Worm (Caenorhabditis elegans) whole organism, L3 larva: ENCODE results near the gene Y49F6A.12.

Source experiments
- R02D3.7 ChIP-seq: fragments of 150-350 bp; optimal IDR thresholded peaks from 2 replicates; lab custom pipeline; 2014; ENCODE audit warnings: missing biosample characterization, missing genetic modification characterization
- aly-2 ChIP-seq: fragments of 150-350 bp; optimal IDR thresholded peaks from 2 replicates; lab custom pipeline; 2014; ENCODE audit warnings: missing biosample characterization, missing genetic modification characterization
- ceh-16 ChIP-seq: sonication (generic microtip); optimal IDR thresholded peaks from 2 replicates; lab custom pipeline; 2017; ENCODE audit warnings: missing biosample characterization, missing genetic modification characterization
- ceh-82 ChIP-seq: fragments of 150-350 bp; optimal IDR thresholded peaks from 2 replicates; lab custom pipeline; 2014; ENCODE audit warnings: missing biosample characterization, missing genetic modification characterization
- daf-12 ChIP-seq: fragments of 150-350 bp; optimal IDR thresholded peaks from 2 replicates; lab custom pipeline; 2014; ENCODE audit warnings: missing biosample characterization, missing genetic modification reagents, missing genetic modification characterization
- egl-27 ChIP-seq: sonication (generic microtip); optimal IDR thresholded peaks from 4 replicates; lab custom pipeline; 2017; ENCODE audit warnings: missing biosample characterization, missing genetic modification reagents, missing genetic modification characterization
- egl-5 ChIP-seq: fragments of 150-350 bp; optimal IDR thresholded peaks from 2 replicates; lab custom pipeline; 2017; ENCODE audit warnings: missing biosample characterization, missing genetic modification reagents, missing genetic modification characterization, inconsistent platforms
- elt-2 ChIP-seq: sonication (generic microtip); optimal IDR thresholded peaks from 2 replicates; lab custom pipeline; 2016; ENCODE audit warnings: missing genetic modification reagents, mild to moderate bottlenecking, missing genetic modification characterization, missing compliant biosample characterization
- fkh-10 ChIP-seq: sonication (generic microtip); optimal IDR thresholded peaks from 2 replicates; lab custom pipeline; 2017; ENCODE audit warnings: missing biosample characterization, missing genetic modification reagents, missing genetic modification characterization
- fos-1 ChIP-seq: fragments of 150-350 bp; optimal IDR thresholded peaks from 2 replicates; lab custom pipeline; 2014; ENCODE audit warnings: missing biosample characterization, missing genetic modification characterization
- hmg-11 ChIP-seq: sonication (generic microtip); optimal IDR thresholded peaks from 2 replicates; lab custom pipeline; 2016; ENCODE audit warnings: missing genetic modification characterization, missing compliant biosample characterization
- lin-15B ChIP-seq: fragments of 150-350 bp; optimal IDR thresholded peaks from 2 replicates; lab custom pipeline; 2014; ENCODE audit warnings: missing biosample characterization, missing genetic modification characterization
- lin-39 ChIP-seq: fragments of 150-350 bp; optimal IDR thresholded peaks from 2 replicates; lab custom pipeline; 2018; ENCODE audit warnings: missing biosample characterization, missing genetic modification reagents, missing genetic modification characterization
- mml-1 ChIP-seq: fragments of 150-350 bp; sonication (generic microtip); optimal IDR thresholded peaks from 3 replicates; lab custom pipeline; 2014; ENCODE audit warnings: missing biosample characterization, missing genetic modification characterization
- nfya-1 ChIP-seq: sonication (generic microtip); optimal IDR thresholded peaks from 2 replicates; lab custom pipeline; 2017; ENCODE audit warnings: missing genetic modification characterization, mild to moderate bottlenecking, missing compliant biosample characterization, antibody characterized with exemption, moderate library complexity; ENCODE audit not compliant: insufficient read depth
- nhr-11 ChIP-seq: fragments of 150-350 bp; optimal IDR thresholded peaks from 2 replicates; lab custom pipeline; 2014; ENCODE audit warnings: missing biosample characterization, missing genetic modification characterization
- nhr-12 ChIP-seq: fragments of 150-350 bp; optimal IDR thresholded peaks from 2 replicates; lab custom pipeline; 2014; ENCODE audit warnings: missing biosample characterization, missing genetic modification characterization
- nhr-23 ChIP-seq: fragments of 150-350 bp; optimal IDR thresholded peaks from 2 replicates; lab custom pipeline; 2014; ENCODE audit warnings: missing biosample characterization, missing genetic modification reagents, missing genetic modification characterization
- nhr-237 ChIP-seq: fragments of 150-350 bp; optimal IDR thresholded peaks from 2 replicates; lab custom pipeline; 2014; ENCODE audit warnings: missing biosample characterization, missing genetic modification characterization
- nhr-25 ChIP-seq: sonication (generic microtip); optimal IDR thresholded peaks from 2 replicates; lab custom pipeline; 2017; ENCODE audit warnings: missing biosample characterization, missing genetic modification characterization
- nhr-28 ChIP-seq: fragments of 150-350 bp; optimal IDR thresholded peaks from 2 replicates; lab custom pipeline; 2014; ENCODE audit warnings: missing biosample characterization, missing genetic modification characterization
- nhr-43 ChIP-seq: sonication (generic microtip); optimal IDR thresholded peaks from 2 replicates; lab custom pipeline; 2016; ENCODE audit warnings: mild to moderate bottlenecking, missing genetic modification characterization, missing compliant biosample characterization; ENCODE audit not compliant: poor library complexity, severe bottlenecking
- nhr-76 ChIP-seq: fragments of 150-350 bp; sonication (generic microtip); optimal IDR thresholded peaks from 5 replicates; lab custom pipeline; 2014; ENCODE audit warnings: missing biosample characterization, missing genetic modification characterization
- pha-4 ChIP-seq: fragments of 150-350 bp; optimal IDR thresholded peaks from 2 replicates; lab custom pipeline; 2014; ENCODE audit warnings: missing biosample characterization, missing genetic modification reagents, missing genetic modification characterization
- pqm-1 ChIP-seq: fragments of 150-350 bp; optimal IDR thresholded peaks from 2 replicates; lab custom pipeline; 2017; ENCODE audit warnings: missing biosample characterization, missing genetic modification characterization, inconsistent platforms
- sea-2 ChIP-seq: fragments of 150-350 bp; sonication (generic microtip); optimal IDR thresholded peaks from 4 replicates; lab custom pipeline; 2014; ENCODE audit warnings: missing biosample characterization, missing genetic modification reagents, missing genetic modification characterization
- skn-1 ChIP-seq: fragments of 150-350 bp; optimal IDR thresholded peaks from 2 replicates; lab custom pipeline; 2014; ENCODE audit warnings: missing biosample characterization, missing genetic modification characterization
- unc-62 ChIP-seq: fragments of 150-350 bp; sonication (generic microtip); optimal IDR thresholded peaks from 4 replicates; lab custom pipeline; 2014; ENCODE audit warnings: missing biosample characterization, missing genetic modification reagents, missing genetic modification characterization
- zag-1 ChIP-seq: fragments of 150-350 bp; optimal IDR thresholded peaks from 2 replicates; lab custom pipeline; 2014; ENCODE audit warnings: missing biosample characterization, missing genetic modification characterization
- ztf-11 ChIP-seq: fragments of 150-350 bp; optimal IDR thresholded peaks from 2 replicates; lab custom pipeline; 2014; ENCODE audit warnings: missing biosample characterization, missing genetic modification characterization

The Y49F6A.12 gene

DNA sequence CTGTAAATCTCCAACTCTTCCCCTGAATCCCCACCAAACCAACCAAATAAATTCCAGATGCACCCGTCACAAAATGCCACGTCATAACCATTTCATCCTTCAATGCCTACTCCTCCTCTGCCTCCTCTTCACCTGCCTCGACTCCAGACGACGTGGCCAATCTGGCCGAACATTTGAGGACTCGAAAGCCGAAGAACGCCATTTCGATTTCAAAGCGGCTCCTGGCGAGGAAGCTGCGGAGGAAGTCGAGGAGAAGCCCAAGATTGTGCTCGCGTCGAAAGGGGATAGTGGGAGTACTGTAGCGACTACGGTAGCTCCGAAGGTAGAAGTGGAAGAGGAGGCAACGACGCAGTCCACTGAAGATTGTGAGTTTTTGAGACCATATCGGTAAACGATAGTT is 38.0 kb upstream of the Y49F6A.12 start, which contains the start of gene lgc-45:
TSS of gene lgc-45 (plus strand) at position 56 of the 400 bp plus-strand sequence.
- TF ChIP-seq pha-4 (tag; lab: Kevin White, UChicago) (no peak), nhr-237 (tag; lab: Kevin White, UChicago) (no peak), nhr-43 (tag; lab: Kevin White, UChicago) (no peak), ceh-82 (tag; lab: Kevin White, UChicago) (no peak), daf-12 (no peak), aly-2 (tag; lab: Kevin White, UChicago) (no peak)

DNA sequence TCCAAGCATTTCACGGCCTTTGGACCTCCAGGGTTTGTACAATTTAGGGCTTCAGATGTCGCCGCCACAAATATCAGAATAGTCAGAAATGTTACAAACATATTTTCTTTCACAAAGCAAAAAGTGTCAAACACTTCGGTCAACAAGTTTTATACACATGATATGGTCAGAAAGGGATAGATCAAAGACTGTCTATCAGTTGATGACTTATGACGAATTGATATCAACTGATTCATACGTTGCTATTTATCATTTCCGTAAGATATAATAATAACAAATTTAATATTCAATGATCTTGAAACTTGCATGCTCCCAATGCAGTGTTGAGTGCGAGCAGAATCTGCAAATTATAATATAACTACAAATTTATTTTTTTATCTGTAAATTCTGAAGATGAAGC is 34.8 kb upstream of the Y49F6A.12 start, which contains the start of gene W10G11.1:
TSS of gene W10G11.1 (minus strand) at position 101 of the 400 bp plus-strand sequence.
- TF ChIP-seq elt-2 (tag; lab: Kevin White, UChicago): no peak
- TF ChIP-seq nhr-12: no peak

DNA sequence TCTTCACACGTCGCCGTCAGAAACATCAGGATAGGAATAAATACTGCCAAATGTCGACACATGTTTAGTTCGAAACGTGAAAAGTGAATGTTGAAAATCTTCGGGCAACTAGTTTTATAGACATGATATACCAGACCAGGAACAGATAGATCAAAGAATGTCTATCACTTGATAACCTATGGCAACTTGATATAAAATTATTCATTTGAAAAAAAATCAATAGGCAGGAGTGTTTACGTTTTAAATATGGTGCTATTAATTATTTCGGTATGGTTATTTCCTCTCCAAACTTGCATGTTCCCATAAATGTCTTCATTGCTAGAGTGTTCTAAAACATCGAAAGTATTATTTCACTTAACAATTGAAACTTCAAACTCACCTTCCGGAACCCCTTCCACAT is 33.9 kb upstream of the Y49F6A.12 start, which contains the start of gene W10G11.2:
TSS of gene W10G11.2 (minus strand) at position 101 of the 400 bp plus-strand sequence.
- no peak for TF ChIP-seq aly-2 (tag; lab: Kevin White, UChicago)
- TF ChIP-seq nhr-11 (tag; lab: Kevin White, UChicago): no peak
- TF ChIP-seq nhr-25: no peak
- no peak for TF ChIP-seq nhr-23 (tag; lab: Kevin White, UChicago)
- no peak for TF ChIP-seq sea-2 (GFP tag; lab: Kevin White, UChicago)
- TF ChIP-seq egl-5 (tag; lab: Kevin White, UChicago): no peak

DNA sequence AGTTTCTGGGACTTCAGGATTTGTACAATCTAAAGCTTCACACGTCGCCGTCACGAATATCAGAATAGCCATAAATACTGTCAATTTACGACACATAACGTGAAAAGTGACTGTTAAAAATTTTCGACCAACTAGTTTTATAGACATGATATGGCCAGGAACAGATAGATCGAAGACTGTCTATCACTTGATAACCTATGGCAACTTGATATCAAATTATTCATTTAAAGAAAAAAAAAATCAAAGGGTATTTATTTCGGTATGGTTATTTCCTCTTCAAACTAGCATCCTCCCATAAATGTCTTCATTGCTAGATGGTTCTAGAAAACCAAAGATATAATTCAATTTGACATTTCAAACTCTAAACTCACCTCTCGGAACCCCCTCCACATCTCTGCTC is 33.0 kb upstream of the Y49F6A.12 start, which contains the start of gene W10G11.3:
TSS of gene W10G11.3 (minus strand) at position 101 of the 400 bp plus-strand sequence.
- TF ChIP-seq nfya-1 (tag; lab: Kevin White, UChicago): no peak
- no peak for TF ChIP-seq daf-12
- no peak for TF ChIP-seq mml-1 (tag; lab: Kevin White, UChicago)
- no peak for TF ChIP-seq aly-2 (tag; lab: Kevin White, UChicago)
- TF ChIP-seq elt-2 (tag; lab: Kevin White, UChicago): no peak
- no peak for TF ChIP-seq fos-1
- TF ChIP-seq R02D3.7 (tag; lab: Kevin White, UChicago): no peak
- no peak for TF ChIP-seq egl-27 (tag; lab: Kevin White, UChicago)
- TF ChIP-seq zag-1: no peak
- TF ChIP-seq unc-62 (GFP tag; lab: Kevin White, UChicago): no peak

DNA sequence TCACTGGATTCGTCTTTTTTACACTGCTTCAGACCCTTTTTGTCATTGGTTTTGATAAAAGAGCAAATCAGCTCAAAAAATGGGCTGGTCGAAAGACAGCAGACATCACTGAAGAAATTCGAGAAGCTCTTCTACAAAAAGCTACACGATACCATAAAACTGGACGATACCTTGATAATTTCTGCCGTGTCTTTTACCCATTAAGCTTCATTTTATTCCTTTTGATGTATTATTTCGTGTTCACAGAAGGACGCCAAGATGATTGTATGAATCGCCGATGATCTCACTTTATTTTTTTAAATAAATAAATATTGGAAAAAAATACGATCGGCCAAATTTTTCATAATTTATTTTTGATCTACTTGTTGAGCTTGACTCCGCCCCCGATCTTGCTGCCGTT is 28.4 kb upstream of the Y49F6A.12 start:
- TF ChIP-seq sea-2 (GFP tag; lab: Kevin White, UChicago): no peak
- TF ChIP-seq, all 47 proteins: peak for 0

DNA sequence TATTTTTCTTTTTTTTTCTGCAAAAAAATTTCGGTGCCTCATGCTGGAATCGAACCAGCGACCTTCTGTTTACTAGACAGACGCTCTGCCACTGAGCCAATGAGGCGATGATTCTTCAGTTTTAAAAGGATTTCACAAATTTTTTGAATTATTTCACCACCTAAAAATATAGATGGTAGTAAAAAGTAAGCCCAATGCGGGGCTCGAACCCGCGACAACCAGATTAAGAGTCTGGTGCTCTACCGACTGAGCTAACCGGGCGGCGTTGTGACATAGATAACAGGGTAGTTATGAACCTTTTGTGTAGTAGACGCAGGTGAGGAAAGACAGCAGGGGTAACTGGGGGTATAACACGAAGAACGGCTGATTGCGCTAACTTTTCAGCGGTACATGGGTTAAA is 27.9 kb upstream of the Y49F6A.12 start:
- peak; percentile 16 for TF ChIP-seq lin-39 (tag; lab: Kevin White, UChicago)
- peak; percentile 45 for TF ChIP-seq elt-2 (tag; lab: Kevin White, UChicago)

DNA sequence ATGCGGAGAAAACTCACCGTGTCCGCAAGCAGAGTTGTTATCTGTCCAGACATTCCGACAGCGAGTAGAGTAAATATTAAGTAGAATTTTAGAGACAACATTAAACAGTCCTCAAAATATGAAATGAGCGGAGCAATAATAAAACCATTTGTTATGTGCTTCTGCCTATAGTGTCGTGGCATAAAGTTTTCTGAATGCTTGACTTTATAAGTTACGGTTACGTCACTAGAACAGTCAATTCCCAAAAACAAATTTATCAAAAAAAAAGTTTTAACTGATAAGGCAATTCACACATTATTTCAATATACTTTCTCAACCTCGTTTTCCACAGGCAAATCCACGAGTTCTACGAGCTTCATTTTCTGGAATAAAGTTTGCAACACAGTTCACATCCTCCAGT is 26.3 kb upstream of the Y49F6A.12 start, which contains the start of gene clec-127:
TSS of gene clec-127 (minus strand) at position 101 of the 400 bp plus-strand sequence.
- TF ChIP-seq fkh-10: no peak
- no peak for TF ChIP-seq pha-4 (tag; lab: Kevin White, UChicago)
- no peak for TF ChIP-seq pqm-1 (tag; lab: Kevin White, UChicago)
- no peak for TF ChIP-seq nhr-76
- no peak for TF ChIP-seq nhr-11 (tag; lab: Kevin White, UChicago)
- TF ChIP-seq ceh-16: no peak
- no peak for TF ChIP-seq hmg-11 (tag; lab: Kevin White, UChicago)
- no peak for TF ChIP-seq nhr-23 (tag; lab: Kevin White, UChicago)
- TF ChIP-seq egl-5 (tag; lab: Kevin White, UChicago): no peak
- TF ChIP-seq nhr-25: no peak
- no peak for TF ChIP-seq daf-12
- TF ChIP-seq R02D3.7 (tag; lab: Kevin White, UChicago): no peak
- no peak for TF ChIP-seq zag-1
- no peak for TF ChIP-seq skn-1 (tag; lab: Kevin White, UChicago)
- TF ChIP-seq ceh-82 (tag; lab: Kevin White, UChicago): no peak
- TF ChIP-seq fos-1: no peak
- TF ChIP-seq lin-15B: no peak
- TF ChIP-seq ztf-11 (tag; lab: Kevin White, UChicago): no peak
- TF ChIP-seq nhr-28: no peak
- no peak for TF ChIP-seq lin-39 (tag; lab: Kevin White, UChicago)
